Fruit fly (Drosophila melanogaster): ENCODE results near the gene CG2924.

Gene CG2924

DNA sequence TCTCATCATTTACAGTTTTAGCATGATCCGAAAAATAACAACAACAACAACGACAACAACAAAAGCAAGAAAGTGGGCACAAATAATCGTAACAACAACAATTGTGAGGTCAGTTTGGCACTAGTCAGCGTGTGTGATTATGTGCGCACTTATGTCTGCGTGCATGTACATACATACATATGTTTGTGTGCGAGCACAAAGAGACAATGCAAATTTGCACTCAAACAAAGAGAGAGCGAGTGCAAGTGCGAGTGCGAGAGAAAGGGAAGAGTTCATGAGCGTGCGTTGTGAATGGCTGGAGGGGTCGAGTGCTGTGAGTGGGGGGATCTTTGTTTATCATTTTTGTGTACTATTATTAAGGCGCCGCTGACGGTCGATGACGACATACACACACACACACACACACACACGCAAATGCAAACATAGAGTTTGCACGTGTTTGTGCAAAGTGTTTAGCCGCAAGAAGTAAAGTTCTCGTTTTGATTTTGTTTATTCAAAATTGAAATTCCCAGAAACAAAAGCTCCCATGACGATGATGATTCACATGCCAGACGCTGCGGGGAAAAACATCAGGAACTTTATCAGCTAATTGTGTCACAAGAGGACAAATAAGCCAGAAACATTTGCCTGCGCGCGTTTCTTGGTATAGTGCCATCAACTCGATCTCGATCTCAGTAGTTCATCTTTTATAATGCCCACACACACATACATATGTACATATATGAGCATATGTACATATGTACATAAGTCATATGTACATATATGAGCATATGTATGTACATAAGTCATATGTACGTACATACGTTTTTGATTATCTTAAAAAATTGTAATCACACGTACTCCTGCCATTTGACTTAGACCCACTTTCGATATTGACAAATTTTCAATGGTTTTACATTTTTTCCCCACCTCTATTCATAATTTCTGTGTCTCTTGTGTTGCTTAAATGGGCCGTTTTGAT, 24.2 kb upstream of the CG2924 start (continued):
- TF ChIP-seq eve (GFP tag; optimal IDR thresholded peaks at IDR 0.05) (peak in 1 of 2 experiments; percentile 81), knrl (GFP tag; IDR thresholded peaks at IDR 0.05; ENCODE audit: partially characterized antibody) (no peak), wek (GFP tag; optimal IDR thresholded peaks at IDR 0.05) (peak; percentile 38), CG12236 (GFP tag; optimal IDR thresholded peaks at IDR 0.05) (peak; percentile 20), Deaf1 (tag; optimal IDR thresholded peaks at IDR 0.05) (no peak), Meics (GFP tag; optimal IDR thresholded peaks at IDR 0.05) (peak; percentile 21), salm (tag; optimal IDR thresholded peaks at IDR 0.05) (no peak), Dek (tag; optimal IDR thresholded peaks at IDR 0.05) (no peak), CG30020 (tag; optimal IDR thresholded peaks at IDR 0.05) (no peak), trh (GFP tag; optimal IDR thresholded peaks at IDR 0.05) (no peak), CG11504 (tag; optimal IDR thresholded peaks at IDR 0.05) (no peak), Antp (GFP tag; optimal IDR thresholded peaks at IDR 0.05) (peak; percentile 21), hth (optimal IDR thresholded peaks at IDR 0.05) (no peak), Hr51 (GFP tag; optimal IDR thresholded peaks at IDR 0.05) (no peak), CG33557 (GFP tag; optimal IDR thresholded peaks at IDR 0.05) (no peak), pho (GFP tag; optimal IDR thresholded peaks at IDR 0.05) (no peak), Eip74EF (GFP tag; optimal IDR thresholded peaks at IDR 0.05) (no peak), pita (GFP tag; optimal IDR thresholded peaks at IDR 0.05) (no peak), CG8359 (GFP tag; optimal IDR thresholded peaks at IDR 0.05; ENCODE audit: borderline replicate concordance) (peak; percentile 4), Optix (GFP tag; IDR thresholded peaks at IDR 0.05) (no peak), CG34224 (GFP tag; IDR thresholded peaks at IDR 0.05; ENCODE audit: partially characterized antibody) (no peak), Dip2 (GFP tag; IDR thresholded peaks at IDR 0.05) (no peak), NK7.1 (GFP tag; optimal IDR thresholded peaks at IDR 0.05) (no peak), sim (GFP tag; IDR thresholded peaks at IDR 0.05) (no peak), grau (tag; optimal IDR thresholded peaks at IDR 0.05) (no peak), CG30403 (GFP tag; optimal IDR thresholded peaks at IDR 0.05) (no peak), psq (GFP tag; optimal IDR thresholded peaks at IDR 0.05) (no peak), CG7928 (GFP tag; optimal IDR thresholded peaks at IDR 0.05) (no peak), CG14710 (tag; optimal IDR thresholded peaks at IDR 0.05) (no peak), sna (GFP tag; IDR thresholded peaks at IDR 0.05; ENCODE audit: partially characterized antibody) (no peak), CG13775 (GFP tag; optimal IDR thresholded peaks at IDR 0.05) (no peak), CG10321 (GFP tag; IDR thresholded peaks at IDR 0.05) (no peak), CG2875 (GFP tag; optimal IDR thresholded peaks at IDR 0.05) (peak; percentile 29), Hsf (GFP tag; optimal IDR thresholded peaks at IDR 0.05) (no peak), CG32532 (GFP tag; IDR thresholded peaks at IDR 0.05) (no peak), CG9876 (GFP tag; optimal IDR thresholded peaks at IDR 0.05) (no peak), fu2 (GFP tag; optimal IDR thresholded peaks at IDR 0.05) (no peak), Doc2 (GFP tag; IDR thresholded peaks at IDR 0.05) (no peak), TFAM (GFP tag; optimal IDR thresholded peaks at IDR 0.05) (no peak), slou (GFP tag; optimal IDR thresholded peaks at IDR 0.05) (no peak), HLH4C (GFP tag; IDR thresholded peaks at IDR 0.05; ENCODE audit: partially characterized antibody) (no peak), CG10654 (GFP tag; optimal IDR thresholded peaks at IDR 0.05) (no peak), Rx (GFP tag; IDR thresholded peaks at IDR 0.05) (no peak), CG9727 (GFP tag; optimal IDR thresholded peaks at IDR 0.05) (no peak), CG17912 (GFP tag; optimal IDR thresholded peaks at IDR 0.05) (no peak), D (optimal IDR thresholded peaks at IDR 0.05) (no peak), D (GFP tag; optimal IDR thresholded peaks at IDR 0.05) (no peak), h (optimal IDR thresholded peaks at IDR 0.05) (no peak), CG4360 (GFP tag; IDR thresholded peaks at IDR 0.05) (peak; percentile 85), bigmax (GFP tag; optimal IDR thresholded peaks at IDR 0.05) (no peak)

All from whole organism, embryonic.